Comparison of ENCODE assay signal across 3 worm cellular contexts in genomic region chrII:8561227-8561626, ce11.
TF ChIP-seq lines count a peak whose summit lies in the region.

TSS of gene iff-2 (minus strand) at chrII:8561367.

TF ChIP-seq in whole organism, L1 larva, 84 proteins besides CTCF, POLR2A, EP300 and RAD21 (continued from another document and continues in another):
- no peak for TF ChIP-seq nhr-12 (tag; optimal IDR thresholded peaks at IDR 0.05; lab: Kevin White, UChicago)
- peak; percentile 99 for TF ChIP-seq ztf-4 (tag; optimal IDR thresholded peaks at IDR 0.05; lab: Kevin White, UChicago)
- TF ChIP-seq zip-4 (GFP tag; optimal IDR thresholded peaks at IDR 0.05; lab: Kevin White, UChicago), result peak; percentile 91
- peak; percentile 100 for TF ChIP-seq C16A3.4 (tag; optimal IDR thresholded peaks at IDR 0.05; lab: Kevin White, UChicago)
- peak; percentile 69 for TF ChIP-seq zag-1 (tag; optimal IDR thresholded peaks at IDR 0.05; lab: Kevin White, UChicago)
- TF ChIP-seq C04F5.9 (tag; optimal IDR thresholded peaks at IDR 0.05; lab: Kevin White, UChicago), result peak; percentile 98
- TF ChIP-seq snu-23 (GFP tag; optimal IDR thresholded peaks at IDR 0.05; lab: Kevin White, UChicago), result peak; percentile 100
- peak; percentile 90 for TF ChIP-seq snpc-4 (tag; optimal IDR thresholded peaks at IDR 0.05; lab: Kevin White, UChicago)
- peak; percentile 97 for TF ChIP-seq grh-1 (GFP tag; IDR thresholded peaks at IDR 0.05; lab: Robert Waterston, UW)
- peak; percentile 97 for TF ChIP-seq blmp-1 (tag; optimal IDR thresholded peaks at IDR 0.05; lab: Kevin White, UChicago)
- peak; percentile 71 for TF ChIP-seq fkh-4 (tag; optimal IDR thresholded peaks at IDR 0.05; lab: Kevin White, UChicago; ENCODE audit: borderline replicate concordance)
- peak; percentile 100 for TF ChIP-seq lin-14 (GFP tag; optimal IDR thresholded peaks at IDR 0.05; lab: Kevin White, UChicago)
- peak; percentile 94 for TF ChIP-seq elt-2 (tag; optimal IDR thresholded peaks at IDR 0.05; lab: Kevin White, UChicago)
- TF ChIP-seq lin-39 (tag; optimal IDR thresholded peaks at IDR 0.05; lab: Kevin White, UChicago), result peak; percentile 93
- peak; percentile 86 for TF ChIP-seq unc-62 (GFP tag; optimal IDR thresholded peaks at IDR 0.05; lab: Kevin White, UChicago)
- TF ChIP-seq lin-15B (tag; optimal IDR thresholded peaks at IDR 0.05; lab: Kevin White, UChicago), result peak; percentile 100
- TF ChIP-seq ama-1 (optimal IDR thresholded peaks at IDR 0.05; lab: Kevin White, UChicago), result peak; percentile 91
- peak; percentile 98 for TF ChIP-seq pax-3 (tag; optimal IDR thresholded peaks at IDR 0.05; lab: Kevin White, UChicago)
- TF ChIP-seq swsn-7 (tag; optimal IDR thresholded peaks at IDR 0.05; lab: Kevin White, UChicago), result peak; percentile 99
- peak; percentile 93 for TF ChIP-seq aly-2 (tag; optimal IDR thresholded peaks at IDR 0.05; lab: Kevin White, UChicago)
- peak; percentile 83; the same call in 1 of the 2 replicates for TF ChIP-seq unc-98 (GFP tag; IDR thresholded peaks at IDR 0.05; lab: Robert Waterston, UW)
- TF ChIP-seq C34B4.2 (tag; optimal IDR thresholded peaks at IDR 0.05; lab: Kevin White, UChicago), result peak; percentile 65
- peak; percentile 97 to 99 for TF ChIP-seq lin-35 (GFP tag; optimal IDR thresholded peaks at IDR 0.05; lab: Kevin White, UChicago)
- peak; percentile 97 for TF ChIP-seq mef-2 (tag; optimal IDR thresholded peaks at IDR 0.05; lab: Kevin White, UChicago)
- TF ChIP-seq sox-4 (tag; optimal IDR thresholded peaks at IDR 0.05; lab: Kevin White, UChicago), result peak; percentile 95
- TF ChIP-seq nhr-47 (tag; optimal IDR thresholded peaks at IDR 0.05; lab: Kevin White, UChicago), result peak; percentile 99
- TF ChIP-seq fkh-10 (GFP tag; optimal IDR thresholded peaks at IDR 0.05; lab: Kevin White, UChicago), result peak; percentile 99
- peak; percentile 85 for TF ChIP-seq F16B12.6 (tag; optimal IDR thresholded peaks at IDR 0.05; lab: Kevin White, UChicago)
- TF ChIP-seq jun-1 (tag; optimal IDR thresholded peaks at IDR 0.05; lab: Kevin White, UChicago), result peak; percentile 99
- TF ChIP-seq sptf-1 (tag; optimal IDR thresholded peaks at IDR 0.05; lab: Kevin White, UChicago), result no peak
- TF ChIP-seq ceh-63 (GFP tag; optimal IDR thresholded peaks at IDR 0.05; lab: Kevin White, UChicago), result no peak
- TF ChIP-seq unc-30 (tag; optimal IDR thresholded peaks at IDR 0.05; lab: Kevin White, UChicago), result no peak
- TF ChIP-seq lir-3 (tag; optimal IDR thresholded peaks at IDR 0.05; lab: Kevin White, UChicago; ENCODE audit: poor library complexity), result peak; percentile 95
- peak; percentile 94 to 97 (median 95) for TF ChIP-seq dpl-1 (GFP tag; optimal IDR thresholded peaks at IDR 0.05; lab: Kevin White, UChicago)
- no peak for TF ChIP-seq nhr-28 (tag; optimal IDR thresholded peaks at IDR 0.05; lab: Kevin White, UChicago)
- TF ChIP-seq hlh-17 (GFP tag; optimal IDR thresholded peaks at IDR 0.05; lab: Kevin White, UChicago; ENCODE audit: borderline replicate concordance), result no peak
- no peak for TF ChIP-seq tlp-1 (tag; optimal IDR thresholded peaks at IDR 0.05; lab: Kevin White, UChicago)
- TF ChIP-seq ceh-88 (GFP tag; IDR thresholded peaks at IDR 0.05; lab: Robert Waterston, UW), result peak; percentile 97
- peak; percentile 98 for TF ChIP-seq skn-1 (tag; optimal IDR thresholded peaks at IDR 0.05; lab: Kevin White, UChicago)
- peak; percentile 54 for TF ChIP-seq pqm-1 (tag; optimal IDR thresholded peaks at IDR 0.05; lab: Kevin White, UChicago)
- TF ChIP-seq fos-1 (tag; optimal IDR thresholded peaks at IDR 0.05; lab: Kevin White, UChicago), result peak; percentile 97
- TF ChIP-seq irx-1 (tag; optimal IDR thresholded peaks at IDR 0.05; lab: Kevin White, UChicago), result peak; percentile 96
- TF ChIP-seq ceh-82 (tag; optimal IDR thresholded peaks at IDR 0.05; lab: Kevin White, UChicago), result peak; percentile 99

TF ChIP-seq in whole organism, L3 larva, 47 proteins besides CTCF, POLR2A, EP300 and RAD21 (continued from another document):
- peak; percentile 99 for TF ChIP-seq jun-1 (tag; optimal IDR thresholded peaks at IDR 0.05; lab: Kevin White, UChicago)
- peak; percentile 97 for TF ChIP-seq egl-27 (tag; optimal IDR thresholded peaks at IDR 0.05; lab: Kevin White, UChicago)
- peak; percentile 94 for TF ChIP-seq ceh-28 (tag; optimal IDR thresholded peaks at IDR 0.05; lab: Kevin White, UChicago)
- TF ChIP-seq nhr-237 (tag; optimal IDR thresholded peaks at IDR 0.05; lab: Kevin White, UChicago), result no peak
- TF ChIP-seq fos-1 (tag; optimal IDR thresholded peaks at IDR 0.05; lab: Kevin White, UChicago), result peak; percentile 96
- TF ChIP-seq hmg-11 (tag; optimal IDR thresholded peaks at IDR 0.05; lab: Kevin White, UChicago), result peak; percentile 97
- TF ChIP-seq nhr-43 (tag; optimal IDR thresholded peaks at IDR 0.05; lab: Kevin White, UChicago; ENCODE audit: poor library complexity, severe bottlenecking), result peak; percentile 98
- TF ChIP-seq mdl-1 (tag; optimal IDR thresholded peaks at IDR 0.05; lab: Kevin White, UChicago), result peak; percentile 92
- TF ChIP-seq R02D3.7 (tag; optimal IDR thresholded peaks at IDR 0.05; lab: Kevin White, UChicago), result peak; percentile 94
- TF ChIP-seq ceh-9 (tag; optimal IDR thresholded peaks at IDR 0.05; lab: Kevin White, UChicago), result no peak
- TF ChIP-seq nhr-76 (tag; optimal IDR thresholded peaks at IDR 0.05; lab: Kevin White, UChicago), result peak; percentile 85
- no peak for TF ChIP-seq nhr-12 (tag; optimal IDR thresholded peaks at IDR 0.05; lab: Kevin White, UChicago)
- peak; percentile 52 for TF ChIP-seq unc-39 (tag; optimal IDR thresholded peaks at IDR 0.05; lab: Kevin White, UChicago)
- peak; percentile 100 for TF ChIP-seq lin-39 (tag; optimal IDR thresholded peaks at IDR 0.05; lab: Kevin White, UChicago)
- peak; percentile 99 for TF ChIP-seq fkh-10 (GFP tag; optimal IDR thresholded peaks at IDR 0.05; lab: Kevin White, UChicago)
- TF ChIP-seq skn-1 (tag; optimal IDR thresholded peaks at IDR 0.05; lab: Kevin White, UChicago), result peak; percentile 96
- TF ChIP-seq aly-2 (tag; optimal IDR thresholded peaks at IDR 0.05; lab: Kevin White, UChicago), result peak; percentile 53
- TF ChIP-seq ztf-4 (tag; optimal IDR thresholded peaks at IDR 0.05; lab: Kevin White, UChicago), result peak; percentile 88
- peak; percentile 77 for TF ChIP-seq nhr-28 (tag; optimal IDR thresholded peaks at IDR 0.05; lab: Kevin White, UChicago)
- TF ChIP-seq elt-2 (tag; optimal IDR thresholded peaks at IDR 0.05; lab: Kevin White, UChicago), result peak; percentile 97
- peak; percentile 29 for TF ChIP-seq nhr-67 (tag; optimal IDR thresholded peaks at IDR 0.05; lab: Kevin White, UChicago)
- TF ChIP-seq snpc-4 (tag; optimal IDR thresholded peaks at IDR 0.05; lab: Kevin White, UChicago), result peak; percentile 95
- peak; percentile 95 for TF ChIP-seq ama-1 (optimal IDR thresholded peaks at IDR 0.05; lab: Kevin White, UChicago)
- peak; percentile 99 for TF ChIP-seq nhr-11 (tag; optimal IDR thresholded peaks at IDR 0.05; lab: Kevin White, UChicago)
- peak; percentile 60 to 99 (median 98) for TF ChIP-seq elt-3 (tag; optimal IDR thresholded peaks at IDR 0.05; lab: Kevin White, UChicago)
- TF ChIP-seq mml-1 (tag; optimal IDR thresholded peaks at IDR 0.05; lab: Kevin White, UChicago), result no peak
- peak; percentile 100 for TF ChIP-seq nhr-23 (tag; optimal IDR thresholded peaks at IDR 0.05; lab: Kevin White, UChicago)
- peak; percentile 99 for TF ChIP-seq nfya-1 (tag; optimal IDR thresholded peaks at IDR 0.05; lab: Kevin White, UChicago; ENCODE audit: insufficient read depth)

TF ChIP-seq in whole organism, young adult, 124 proteins besides CTCF, POLR2A, EP300 and RAD21 (continued from another document and continues in another):
- TF ChIP-seq Y56A3A.18 (GFP tag; IDR thresholded peaks at IDR 0.05; lab: Robert Waterston, UW) (peak; percentile 77; the same call in 1 of the 2 replicates), attf-3 (GFP tag; conservative IDR thresholded peaks at IDR 0.05; lab: Robert Waterston, UW) (peak; percentile 85), tbx-9 (tag; optimal IDR thresholded peaks at IDR 0.05; lab: Kevin White, UChicago; ENCODE audit: borderline replicate concordance) (no peak), him-1 (tag; optimal IDR thresholded peaks at IDR 0.05; lab: Kevin White, UChicago) (no peak), lir-1 (GFP tag; conservative IDR thresholded peaks at IDR 0.05; lab: Robert Waterston, UW) (peak; percentile 97), hlh-26 (GFP tag; conservative IDR thresholded peaks at IDR 0.05; lab: Robert Waterston, UW) (no peak), ceh-100 (GFP tag; IDR thresholded peaks at IDR 0.05; lab: Robert Waterston, UW) (peak; percentile 89), zfh-2 (GFP tag; conservative IDR thresholded peaks at IDR 0.05; lab: Robert Waterston, UW) (peak; percentile 95), dox-1 (GFP tag; IDR thresholded peaks at IDR 0.05; lab: Robert Waterston, UW) (no peak; the same call in none of the 2 replicates), ets-4 (GFP tag; optimal IDR thresholded peaks at IDR 0.05; lab: Kevin White, UChicago) (peak; percentile 99), ztf-6 (GFP tag; IDR thresholded peaks at IDR 0.05; lab: Robert Waterston, UW) (peak; percentile 95), C17E4.6 (GFP tag; IDR thresholded peaks at IDR 0.05; lab: Robert Waterston, UW) (peak; percentile 93), bed-1 (GFP tag; IDR thresholded peaks at IDR 0.05; lab: Robert Waterston, UW) (no peak), lag-1 (GFP tag; IDR thresholded peaks at IDR 0.05; lab: Robert Waterston, UW) (peak; percentile 29; the same call in 1 of the 2 replicates), madf-6 (GFP tag; IDR thresholded peaks at IDR 0.05; lab: Robert Waterston, UW) (no peak), K12H6.12 (tag; optimal IDR thresholded peaks at IDR 0.05; lab: Kevin White, UChicago) (peak; percentile 99), F23B12.7 (tag; optimal IDR thresholded peaks at IDR 0.05; lab: Kevin White, UChicago; ENCODE audit: insufficient read depth) (peak; percentile 95), Y79H2A.3 (GFP tag; conservative IDR thresholded peaks at IDR 0.05; lab: Robert Waterston, UW) (no peak), gei-17 (GFP tag; optimal IDR thresholded peaks at IDR 0.05; lab: Kevin White, UChicago) (peak; percentile 82), snpc-4 (GFP tag; optimal IDR thresholded peaks at IDR 0.05; lab: Kevin White, UChicago) (no peak), snpc-4 (tag; optimal IDR thresholded peaks at IDR 0.05; lab: Kevin White, UChicago) (peak in 3 of 4 experiments; percentile 84 to 89 (median 89)), lsy-27 (tag; optimal IDR thresholded peaks at IDR 0.05; lab: Kevin White, UChicago; ENCODE audit: borderline replicate concordance, insufficient read depth) (no peak), attf-5 (GFP tag; optimal IDR thresholded peaks at IDR 0.05; lab: Kevin White, UChicago) (peak; percentile 100), mel-28 (tag; optimal IDR thresholded peaks at IDR 0.05; lab: Kevin White, UChicago; ENCODE audit: borderline replicate concordance) (no peak), ama-1 (optimal IDR thresholded peaks at IDR 0.05; lab: Kevin White, UChicago) (peak; percentile 68), ama-1 (GFP tag; optimal IDR thresholded peaks at IDR 0.05; lab: Kevin White, UChicago) (no peak), athp-1 (tag; optimal IDR thresholded peaks at IDR 0.05; lab: Kevin White, UChicago) (peak; percentile 89), Y95B8A.8 (GFP tag; IDR thresholded peaks at IDR 0.05; lab: Robert Waterston, UW) (peak; percentile 92), snpc-1.3 (tag; optimal IDR thresholded peaks at IDR 0.05; lab: Kevin White, UChicago; ENCODE audit: insufficient read depth) (peak; percentile 19), mcd-1 (GFP tag; IDR thresholded peaks at IDR 0.05; lab: Robert Waterston, UW) (peak; percentile 100), lin-54 (GFP tag; optimal IDR thresholded peaks at IDR 0.05; lab: Kevin White, UChicago) (peak; percentile 98), B0261.1 (tag; optimal IDR thresholded peaks at IDR 0.05; lab: Kevin White, UChicago) (peak; percentile 38), nfya-2 (GFP tag; IDR thresholded peaks at IDR 0.05; lab: Robert Waterston, UW) (no peak), dpl-1 (GFP tag; optimal IDR thresholded peaks at IDR 0.05; lab: Kevin White, UChicago) (peak; percentile 73), let-526 (GFP tag; IDR thresholded peaks at IDR 0.05; lab: Robert Waterston, UW) (peak; percentile 96), rpc-1 (optimal IDR thresholded peaks at IDR 0.05; lab: Kevin White, UChicago) (peak; percentile 6), rpc-1 (tag; optimal IDR thresholded peaks at IDR 0.05; lab: Kevin White, UChicago) (no peak), lin-26 (GFP tag; IDR thresholded peaks at IDR 0.05; lab: Robert Waterston, UW) (no peak), zim-3 (tag; optimal IDR thresholded peaks at IDR 0.05; lab: Kevin White, UChicago) (peak; percentile 64), nhr-80 (tag; optimal IDR thresholded peaks at IDR 0.05; lab: Kevin White, UChicago) (peak; percentile 100), hrde-1 (tag; optimal IDR thresholded peaks at IDR 0.05; lab: Kevin White, UChicago; ENCODE audit: borderline replicate concordance) (no peak), mxl-1 (tag; optimal IDR thresholded peaks at IDR 0.05; lab: Kevin White, UChicago) (no peak), B0019.2 (GFP tag; conservative IDR thresholded peaks at IDR 0.05; lab: Robert Waterston, UW) (no peak), aptf-3 (GFP tag; IDR thresholded peaks at IDR 0.05; lab: Robert Waterston, UW) (no peak), hmg-20 (GFP tag; IDR thresholded peaks at IDR 0.05; lab: Robert Waterston, UW) (no peak; the same call in 1 of the 2 replicates), cebp-1 (GFP tag; IDR thresholded peaks at IDR 0.05; lab: Robert Waterston, UW) (peak; percentile 89), cebp-1 (tag; optimal IDR thresholded peaks at IDR 0.05; lab: Kevin White, UChicago) (peak; percentile 97), somi-1 (GFP tag; optimal IDR thresholded peaks at IDR 0.05; lab: Kevin White, UChicago) (peak; percentile 93), tlf-1 (GFP tag; optimal IDR thresholded peaks at IDR 0.05; lab: Kevin White, UChicago) (peak; percentile 98), cebp-2 (GFP tag; IDR thresholded peaks at IDR 0.05; lab: Robert Waterston, UW) (0 out of 2 replicates have a peak, but pooled peaks have one; percentile 51), egl-44 (GFP tag; IDR thresholded peaks at IDR 0.05; lab: Robert Waterston, UW) (peak; percentile 94), ztf-22 (GFP tag; optimal IDR thresholded peaks at IDR 0.05; lab: Kevin White, UChicago) (peak; percentile 95), lsl-1 (GFP tag; optimal IDR thresholded peaks at IDR 0.05; lab: Kevin White, UChicago) (no peak), mes-4 (tag; optimal IDR thresholded peaks at IDR 0.05; lab: Kevin White, UChicago) (no peak), Y53F4B.3 (GFP tag; IDR thresholded peaks at IDR 0.05; lab: Robert Waterston, UW) (no peak), pbrm-1 (GFP tag; IDR thresholded peaks at IDR 0.05; lab: Robert Waterston, UW) (peak; percentile 98), fkh-3 (tag; optimal IDR thresholded peaks at IDR 0.05; lab: Kevin White, UChicago) (no peak), unc-62 (GFP tag; optimal IDR thresholded peaks at IDR 0.05; lab: Kevin White, UChicago) (peak; percentile 87), hlh-12 (tag; optimal IDR thresholded peaks at IDR 0.05; lab: Kevin White, UChicago) (no peak), Y53G8AR.9 (GFP tag; conservative IDR thresholded peaks at IDR 0.05; lab: Robert Waterston, UW) (peak; percentile 98), atf-7 (tag; optimal IDR thresholded peaks at IDR 0.05; lab: Kevin White, UChicago) (peak; percentile 95), rcor-1 (GFP tag; IDR thresholded peaks at IDR 0.05; lab: Robert Waterston, UW) (peak; percentile 92), F55B11.4 (tag; optimal IDR thresholded peaks at IDR 0.05; lab: Kevin White, UChicago; ENCODE audit: borderline replicate concordance, insufficient read depth) (no peak), F57A8.1 (GFP tag; optimal IDR thresholded peaks at IDR 0.05; lab: Kevin White, UChicago) (peak; percentile 16), pha-4 (tag; optimal IDR thresholded peaks at IDR 0.05; lab: Kevin White, UChicago) (peak; percentile 99), ZK185.1 (tag; optimal IDR thresholded peaks at IDR 0.05; lab: Kevin White, UChicago; ENCODE audit: poor library complexity, severe bottlenecking) (peak; percentile 95), F10E7.11 (tag; optimal IDR thresholded peaks at IDR 0.05; lab: Kevin White, UChicago) (peak; percentile 23), ztf-18 (tag; optimal IDR thresholded peaks at IDR 0.05; lab: Kevin White, UChicago) (peak; percentile 84)
